Fruit fly (Drosophila melanogaster) whole organism, embryonic: Measurements from ENCODE around the gene CG12347.

ENCODE experiments used
- Atf-2 ChIP-seq: fragments of 200-800 bp; sonication (Bioruptor generic); optimal IDR thresholded peaks from 2 replicates; lab custom pipeline; 2016; ENCODE audit warnings: missing biosample characterization, missing genetic modification characterization
- B-H1 ChIP-seq: fragments of 200-800 bp; sonication (Bioruptor generic); IDR thresholded peaks from 3 replicates; pipeline ENCODE4 v1.3.6; 2022; ENCODE audit warnings: missing biosample characterization, missing genetic modification characterization
- Blimp-1 ChIP-seq: fragments of 200-800 bp; sonication (Bioruptor generic); optimal IDR thresholded peaks from 3 replicates; lab custom pipeline; 2018; ENCODE audit warnings: missing biosample characterization, missing genetic modification characterization, mild to moderate bottlenecking, moderate library complexity, missing genetic modification reagents
- CG11560 ChIP-seq: fragments of 200-800 bp; sonication (Bioruptor generic); IDR thresholded peaks from 3 replicates; pipeline ENCODE4 v1.3.6; 2022; ENCODE audit warnings: missing biosample characterization, missing genetic modification characterization
- CG12155 ChIP-seq: fragments of 200-800 bp; sonication (Bioruptor generic); optimal IDR thresholded peaks from 3 replicates; lab custom pipeline; 2016; ENCODE audit warnings: missing biosample characterization, missing genetic modification characterization
- CG12219 ChIP-seq: fragments of 200-800 bp; sonication (Bioruptor generic); optimal IDR thresholded peaks from 3 replicates; lab custom pipeline; 2018; ENCODE audit warnings: missing biosample characterization, mild to moderate bottlenecking, missing genetic modification characterization
- CG12744 ChIP-seq: fragments of 200-800 bp; sonication (Bioruptor generic); optimal IDR thresholded peaks from 2 replicates; lab custom pipeline; 2016; ENCODE audit warnings: missing biosample characterization, missing genetic modification characterization
- CG12942 ChIP-seq: fragments of 200-800 bp; sonication (Bioruptor generic); optimal IDR thresholded peaks from 3 replicates; lab custom pipeline; 2016; ENCODE audit warnings: missing biosample characterization, missing genetic modification characterization
- CG14014 ChIP-seq: fragments of 200-800 bp; sonication (Bioruptor generic); IDR thresholded peaks from 2 replicates; pipeline ENCODE4 v1.3.6; 2022; ENCODE audit warnings: missing biosample characterization, missing genetic modification characterization
- CG15479 ChIP-seq: fragments of 200-800 bp; sonication (Bioruptor generic); optimal IDR thresholded peaks from 3 replicates; lab custom pipeline; 2019; ENCODE audit warnings: missing biosample characterization, mild to moderate bottlenecking, missing genetic modification characterization, moderate library complexity
- CG15696 ChIP-seq: fragments of 200-800 bp; sonication (Bioruptor generic); optimal IDR thresholded peaks from 2 replicates; lab custom pipeline; 2019; ENCODE audit warnings: missing biosample characterization, mild to moderate bottlenecking, missing genetic modification characterization, moderate library complexity
- CG1602 ChIP-seq: fragments of 200-800 bp; sonication (Bioruptor generic); optimal IDR thresholded peaks from 3 replicates; lab custom pipeline; 2016; ENCODE audit warnings: missing biosample characterization, missing genetic modification characterization
- CG1647 ChIP-seq: fragments of 200-800 bp; sonication (Bioruptor generic); optimal IDR thresholded peaks from 3 replicates; lab custom pipeline; 2016; ENCODE audit warnings: missing biosample characterization, missing genetic modification characterization
- CG17612 ChIP-seq: fragments of 200-800 bp; sonication (Bioruptor generic); IDR thresholded peaks from 2 replicates; pipeline ENCODE4 v1.3.6; 2022; ENCODE audit warnings: missing biosample characterization, missing genetic modification characterization
- CG3163 ChIP-seq: fragments of 200-800 bp; sonication (Bioruptor generic); optimal IDR thresholded peaks from 3 replicates; lab custom pipeline; 2016; ENCODE audit warnings: missing biosample characterization, missing genetic modification characterization
- CG4328 ChIP-seq: fragments of 200-800 bp; sonication (Bioruptor generic); optimal IDR thresholded peaks from 3 replicates; lab custom pipeline; 2017; ENCODE audit warnings: missing biosample characterization, missing genetic modification reagents, missing genetic modification characterization
- CG4730 ChIP-seq: fragments of 200-800 bp; sonication (Bioruptor generic); IDR thresholded peaks from 2 replicates; pipeline ENCODE4 v1.3.6; 2022; ENCODE audit warnings: missing biosample characterization, missing genetic modification characterization
- CG7987 ChIP-seq: fragments of 200-800 bp; sonication (Bioruptor generic); optimal IDR thresholded peaks from 2 replicates; lab custom pipeline; 2018; ENCODE audit warnings: missing biosample characterization, mild to moderate bottlenecking, missing genetic modification characterization, moderate library complexity
- D ChIP-seq, 2 experiments: fragments of 200-800 bp in 1 of 2; fragments of >200 bp in 1 of 2; sonication (Bioruptor generic) in 1 of 2; optimal IDR thresholded peaks; 2 replicates in 1 of 2; 3 replicates in 1 of 2; lab custom pipeline; 2017; ENCODE audit warnings: mild to moderate bottlenecking in 1 of 2, missing biosample characterization in 1 of 2, missing genetic modification characterization in 1 of 2, missing genetic modification reagents in 1 of 2
- Doc2 ChIP-seq: fragments of 200-800 bp; sonication (Bioruptor generic); IDR thresholded peaks from 2 replicates; pipeline ENCODE4 v1.3.6; 2022; ENCODE audit warnings: missing biosample characterization, missing genetic modification characterization
- Doc3 ChIP-seq: fragments of 200-800 bp; sonication (Bioruptor generic); IDR thresholded peaks from 3 replicates; pipeline ENCODE4 v1.3.6; 2022; ENCODE audit warnings: missing biosample characterization, missing genetic modification characterization; ENCODE audit not compliant: partially characterized antibody
- Dp ChIP-seq: fragments of 200-800 bp; sonication (Bioruptor generic); optimal IDR thresholded peaks from 2 replicates; lab custom pipeline; 2018; ENCODE audit warnings: missing biosample characterization, mild to moderate bottlenecking, missing genetic modification characterization, moderate library complexity
- Fer1 ChIP-seq: fragments of 200-800 bp; sonication (Bioruptor generic); optimal IDR thresholded peaks from 2 replicates; lab custom pipeline; 2017; ENCODE audit warnings: missing biosample characterization, mild to moderate bottlenecking, missing genetic modification characterization
- Gug ChIP-seq: fragments of 200-800 bp; sonication (Bioruptor generic); IDR thresholded peaks from 4 replicates; pipeline ENCODE4 v1.3.6; 2022; ENCODE audit warnings: missing biosample characterization, missing genetic modification characterization
- H15 ChIP-seq: fragments of 200-800 bp; sonication (Bioruptor generic); IDR thresholded peaks from 3 replicates; pipeline ENCODE4 v1.3.6; 2022; ENCODE audit warnings: missing biosample characterization, missing genetic modification characterization
- Hand ChIP-seq: fragments of 200-800 bp; sonication (Bioruptor generic); optimal IDR thresholded peaks from 2 replicates; lab custom pipeline; 2017; ENCODE audit warnings: mild to moderate bottlenecking, missing biosample characterization, missing genetic modification reagents, missing genetic modification characterization
- Hey ChIP-seq: fragments of 200-800 bp; sonication (Bioruptor generic); optimal IDR thresholded peaks from 3 replicates; lab custom pipeline; 2018; ENCODE audit warnings: missing biosample characterization, mild to moderate bottlenecking, missing genetic modification characterization
- Hr51 ChIP-seq, 2 experiments: fragments of 200-800 bp; sonication (Bioruptor generic); optimal IDR thresholded peaks; 2 replicates in 1 of 2; 3 replicates in 1 of 2; lab custom pipeline; 2016 to 2018; ENCODE audit warnings: missing biosample characterization in 2 of 2, missing genetic modification characterization in 2 of 2, mild to moderate bottlenecking in 1 of 2, moderate library complexity in 1 of 2
- Hr78 ChIP-seq, 2 experiments: fragments of 200-800 bp in 1 of 2; fragments of >200 bp in 1 of 2; sonication (Bioruptor generic) in 1 of 2; optimal IDR thresholded peaks; 2 replicates each; lab custom pipeline; 2017 to 2019; ENCODE audit warnings: missing biosample characterization in 2 of 2, missing genetic modification characterization in 2 of 2, mild to moderate bottlenecking in 1 of 2, moderate library complexity in 1 of 2
- Hsf ChIP-seq: fragments of 200-800 bp; sonication (Bioruptor generic); optimal IDR thresholded peaks from 3 replicates; lab custom pipeline; 2016; ENCODE audit warnings: missing biosample characterization, missing genetic modification characterization
- Mad ChIP-seq: fragments of 200-800 bp; sonication (Bioruptor generic); optimal IDR thresholded peaks from 2 replicates; lab custom pipeline; 2016; ENCODE audit warnings: missing biosample characterization, missing genetic modification characterization
- Opbp ChIP-seq: fragments of 200-800 bp; sonication (Bioruptor generic); IDR thresholded peaks from 3 replicates; pipeline ENCODE4 v1.3.6; 2022; ENCODE audit warnings: missing biosample characterization, missing genetic modification characterization; ENCODE audit not compliant: partially characterized antibody
- Pdp1 ChIP-seq, 2 experiments: fragments of 200-800 bp; sonication (Bioruptor generic); optimal IDR thresholded peaks; 3 replicates each; lab custom pipeline; 2016; ENCODE audit warnings: missing biosample characterization in 2 of 2, missing genetic modification characterization in 2 of 2, mild to moderate bottlenecking in 1 of 2, moderate library complexity in 1 of 2
- Rx ChIP-seq: fragments of 200-800 bp; sonication (Bioruptor generic); IDR thresholded peaks from 2 replicates; pipeline ENCODE4 v1.3.6; 2022; ENCODE audit warnings: missing biosample characterization, missing genetic modification characterization
- Sry-β ChIP-seq: fragments of 200-800 bp; sonication (Bioruptor generic); optimal IDR thresholded peaks from 2 replicates; lab custom pipeline; 2018; ENCODE audit warnings: missing biosample characterization, mild to moderate bottlenecking, missing genetic modification characterization, moderate library complexity
- Stat92E ChIP-seq, 3 experiments: fragments of >200 bp in 2 of 3; fragments of 200-800 bp in 1 of 3; sonication (Bioruptor generic) in 1 of 3; optimal IDR thresholded peaks; 2 replicates each; lab custom pipeline; 2017 to 2019; ENCODE audit warnings: missing biosample characterization in 3 of 3, missing genetic modification characterization in 3 of 3, mild to moderate bottlenecking in 1 of 3, moderate library complexity in 1 of 3
- amos ChIP-seq: fragments of 200-800 bp; sonication (Bioruptor generic); IDR thresholded peaks from 2 replicates; pipeline ENCODE4 v1.3.6; 2022; ENCODE audit warnings: missing biosample characterization, missing genetic modification characterization; ENCODE audit not compliant: partially characterized antibody
- ara ChIP-seq: fragments of 200-800 bp; sonication (Bioruptor generic); IDR thresholded peaks from 2 replicates; pipeline ENCODE4 v1.3.6; 2022; ENCODE audit warnings: missing biosample characterization, missing genetic modification characterization
- ash1 ChIP-seq: fragments of 200-800 bp; sonication (Bioruptor generic); optimal IDR thresholded peaks from 2 replicates; lab custom pipeline; 2018; ENCODE audit warnings: missing biosample characterization, mild to moderate bottlenecking, missing genetic modification characterization
- bigmax ChIP-seq: fragments of 200-800 bp; sonication (Bioruptor generic); optimal IDR thresholded peaks from 2 replicates; lab custom pipeline; 2018; ENCODE audit warnings: missing biosample characterization, mild to moderate bottlenecking, missing genetic modification characterization
- crol ChIP-seq: fragments of 200-800 bp; sonication (Bioruptor generic); IDR thresholded peaks from 2 replicates; pipeline ENCODE4 v1.3.6; 2022; ENCODE audit warnings: missing biosample characterization, missing genetic modification characterization
- ems ChIP-seq: fragments of 200-800 bp; sonication (Bioruptor generic); optimal IDR thresholded peaks from 3 replicates; lab custom pipeline; 2016; ENCODE audit warnings: missing biosample characterization, missing genetic modification characterization
- maf-S ChIP-seq: fragments of 200-800 bp; sonication (Bioruptor generic); optimal IDR thresholded peaks from 2 replicates; lab custom pipeline; 2016; ENCODE audit warnings: missing biosample characterization, missing genetic modification characterization
- nmo ChIP-seq: fragments of 200-800 bp; sonication (Bioruptor generic); optimal IDR thresholded peaks from 2 replicates; lab custom pipeline; 2018; ENCODE audit warnings: missing biosample characterization, mild to moderate bottlenecking, missing genetic modification characterization, moderate library complexity
- ro ChIP-seq: fragments of 200-800 bp; sonication (Bioruptor generic); IDR thresholded peaks from 2 replicates; pipeline ENCODE4 v1.3.6; 2022; ENCODE audit warnings: missing biosample characterization, missing genetic modification characterization
- scrt ChIP-seq: fragments of 200-800 bp; sonication (Bioruptor generic); optimal IDR thresholded peaks from 2 replicates; lab custom pipeline; 2018; ENCODE audit warnings: missing biosample characterization, mild to moderate bottlenecking, missing genetic modification characterization, moderate library complexity
- seq ChIP-seq: fragments of 200-800 bp; sonication (Bioruptor generic); IDR thresholded peaks from 2 replicates; pipeline ENCODE4 v1.3.6; 2022; ENCODE audit warnings: missing biosample characterization, missing genetic modification characterization
- sug ChIP-seq: fragments of 200-800 bp; optimal IDR thresholded peaks from 2 replicates; lab custom pipeline; 2019; ENCODE audit warnings: missing biosample characterization, mild to moderate bottlenecking, missing genetic modification characterization, moderate library complexity
- trh ChIP-seq: fragments of 200-800 bp; sonication (Bioruptor generic); optimal IDR thresholded peaks from 2 replicates; lab custom pipeline; 2016; ENCODE audit warnings: missing biosample characterization, missing genetic modification characterization
- tup ChIP-seq: fragments of 200-800 bp; sonication (Bioruptor generic); optimal IDR thresholded peaks from 2 replicates; lab custom pipeline; 2016; ENCODE audit warnings: missing biosample characterization, mild to moderate bottlenecking, missing genetic modification characterization, moderate library complexity

CG12347 gene

DNA sequence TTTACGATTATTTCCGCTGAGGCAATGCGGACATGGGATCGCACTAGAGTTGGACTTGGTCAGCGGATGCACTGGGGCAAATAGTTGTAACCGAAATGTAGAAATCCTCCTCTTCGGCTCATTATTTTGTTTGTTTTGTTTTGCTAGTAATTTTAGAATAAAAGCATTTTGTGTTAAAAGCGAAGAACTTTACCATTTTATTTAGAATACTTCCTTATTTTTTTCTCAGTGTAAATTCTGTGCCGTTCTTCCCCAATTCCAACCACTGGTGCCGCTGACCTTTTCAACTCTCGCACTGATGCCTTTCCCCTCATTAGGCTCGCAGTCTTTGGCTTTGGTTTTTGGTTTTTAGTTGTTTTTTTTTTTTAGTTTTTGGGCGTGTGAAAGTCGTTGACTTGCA, 40.0 kb downstream of the CG12347 start (continued):
- peak; percentile 16 for TF ChIP-seq CG12155 (GFP tag; lab: Kevin White, UChicago)
- peak; percentile 59 for TF ChIP-seq Atf-2 (GFP tag; lab: Kevin White, UChicago)
- no peak for TF ChIP-seq scrt
- TF ChIP-seq sug = no peak
- peak; percentile 79 for TF ChIP-seq ara (GFP tag; lab: Robert Waterston, UW)
- TF ChIP-seq CG12219 = peak; percentile 34
- TF ChIP-seq Dp = no peak
- no peak for TF ChIP-seq amos
- peak in 1 of 2 experiments; percentile 7 for TF ChIP-seq Hr51 (GFP tag; optimal IDR thresholded peaks at IDR 0.05; lab: Kevin White, UChicago)
- no peak for TF ChIP-seq CG3163 (GFP tag; lab: Kevin White, UChicago)
- TF ChIP-seq CG7987 (GFP tag; lab: Kevin White, UChicago) = no peak
- TF ChIP-seq Blimp-1 = peak; percentile 72
- peak; percentile 28 for TF ChIP-seq B-H1 (GFP tag; lab: Robert Waterston, UW)
- TF ChIP-seq bigmax (GFP tag; lab: Kevin White, UChicago) = no peak
- TF ChIP-seq Hr78 (GFP tag; optimal IDR thresholded peaks at IDR 0.05; lab: Kevin White, UChicago) = peak in 1 of 2 experiments; percentile 89
- TF ChIP-seq CG15696 (tag; lab: Kevin White, UChicago) = peak; percentile 45
- peak; percentile 64 for TF ChIP-seq nmo (GFP tag; lab: Kevin White, UChicago)
- no peak for TF ChIP-seq CG4328 (GFP tag; lab: Kevin White, UChicago)
- TF ChIP-seq D (optimal IDR thresholded peaks at IDR 0.05; lab: Kevin White, UChicago) = no peak
- TF ChIP-seq D (GFP tag; optimal IDR thresholded peaks at IDR 0.05; lab: Kevin White, UChicago) = peak; percentile 59
- no peak for TF ChIP-seq ash1 (GFP tag; lab: Kevin White, UChicago)
- no peak for TF ChIP-seq Doc3 (GFP tag; lab: Robert Waterston, UW)
- no peak for TF ChIP-seq Doc2 (GFP tag; lab: Robert Waterston, UW)
- no peak for TF ChIP-seq CG4730 (GFP tag; lab: Robert Waterston, UW)
- TF ChIP-seq Sry-β (GFP tag; lab: Kevin White, UChicago) = no peak
- peak; percentile 22 for TF ChIP-seq ems (GFP tag; lab: Kevin White, UChicago)
- no peak for TF ChIP-seq CG12942 (GFP tag; lab: Kevin White, UChicago)
- TF ChIP-seq Stat92E (GFP tag; optimal IDR thresholded peaks at IDR 0.05; lab: Kevin White, UChicago) = peak in 1 of 3 experiments; percentile 23
- no peak for TF ChIP-seq Hand
- TF ChIP-seq CG17612 = no peak; the same call in 1 of the 2 replicates
- peak; percentile 34 for TF ChIP-seq CG1602 (GFP tag; lab: Kevin White, UChicago)
- TF ChIP-seq CG15479 (GFP tag; lab: Kevin White, UChicago) = no peak
- TF ChIP-seq H15 (GFP tag; lab: Robert Waterston, UW) = 0 out of 3 replicates have a peak, but pooled peaks have one; percentile 34
- TF ChIP-seq Hey (tag; lab: Kevin White, UChicago) = no peak
- peak; percentile 62 for TF ChIP-seq Hsf
- TF ChIP-seq crol (GFP tag; lab: Robert Waterston, UW) = no peak
- no peak for TF ChIP-seq Gug
- no peak for TF ChIP-seq maf-S (GFP tag; lab: Kevin White, UChicago)
- no peak for TF ChIP-seq trh (GFP tag; lab: Kevin White, UChicago)
- TF ChIP-seq CG14014 (GFP tag; lab: Robert Waterston, UW) = no peak
- TF ChIP-seq Rx (GFP tag; lab: Robert Waterston, UW) = 0 out of 2 replicates have a peak, but pooled peaks have one; percentile 45
- TF ChIP-seq ro (GFP tag; lab: Robert Waterston, UW) = no peak
- TF ChIP-seq Mad (GFP tag; lab: Kevin White, UChicago) = no peak
- no peak for TF ChIP-seq tup (GFP tag; lab: Kevin White, UChicago)
- no peak for TF ChIP-seq CG11560
- no peak for TF ChIP-seq seq
- TF ChIP-seq Pdp1 (GFP tag; optimal IDR thresholded peaks at IDR 0.05; lab: Kevin White, UChicago) = peak; percentile 27 to 34
- no peak for TF ChIP-seq Fer1 (GFP tag; lab: Kevin White, UChicago)
- TF ChIP-seq CG1647 = no peak
- no peak for TF ChIP-seq Opbp
- TF ChIP-seq CG12744 = no peak
